Worm (Caenorhabditis elegans): ENCODE measurements around the gene dhs-26.

dhs-26 gene

ce11 chrX:3385362-3385761, 23.1 kb upstream of the dhs-26 start, which contains the start of gene acp-1:
acp-1 (minus strand) TSS chrX:3385462.
- TF ChIP-seq unc-62 (GFP tag; optimal IDR thresholded peaks at IDR 0.05 in 1 of 2) (peak in 1 of 2 experiments; percentile 43), unc-62 (tag; optimal IDR thresholded peaks at IDR 0.05) (no peak), mxl-2 (GFP tag; conservative IDR thresholded peaks at IDR 0.05) (no peak)

- TF ChIP-seq lim-7 (GFP tag; IDR thresholded peaks at IDR 0.05) (no peak), spr-1 (tag; optimal IDR thresholded peaks at IDR 0.05) (no peak), dve-1 (tag; optimal IDR thresholded peaks at IDR 0.05; ENCODE audit: insufficient read depth) (no peak), T20F7.1 (GFP tag; optimal IDR thresholded peaks at IDR 0.05) (no peak)
These were observed 17.9 kb upstream of the dhs-26 start, which contains the start of gene ZK563.7 for ce11 chrX:3380167-3380566. ZK563.7 (plus strand) TSS chrX:3380467.

DNA sequence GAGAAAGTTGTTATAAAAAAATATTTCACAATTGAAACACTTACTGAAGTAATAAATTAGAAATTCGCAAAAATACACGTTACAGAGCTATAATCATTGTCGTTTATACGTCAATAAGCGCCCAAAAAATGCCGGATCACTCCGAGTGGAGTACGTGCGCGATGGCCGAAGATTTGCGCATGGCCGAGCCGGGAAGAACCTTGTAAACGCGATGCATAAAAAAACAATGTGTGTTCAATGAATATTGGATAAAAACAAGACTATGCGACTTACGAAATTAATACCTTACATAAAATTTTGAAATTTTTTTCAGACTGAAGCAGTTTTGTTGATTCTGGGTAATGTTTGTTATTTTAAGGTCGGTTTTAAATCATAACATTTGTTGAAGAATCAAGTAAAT, 16.8 kb upstream of the dhs-26 start, which contains the start of gene sorf-1:
TSS of gene sorf-1 (minus strand) at position 135 of the 400 bp plus-strand sequence.
- no peak for TF ChIP-seq T26A8.4 (GFP tag; IDR thresholded peaks at IDR 0.05)
- no peak for TF ChIP-seq zip-11 (GFP tag; IDR thresholded peaks at IDR 0.05)
- peak; percentile 41 for TF ChIP-seq dpl-1 (GFP tag; optimal IDR thresholded peaks at IDR 0.05)
- TF ChIP-seq ztf-7 (tag; optimal IDR thresholded peaks at IDR 0.05) = no peak
- no peak for TF ChIP-seq nhr-76 (tag; optimal IDR thresholded peaks at IDR 0.05)
- TF ChIP-seq F44E2.7 (GFP tag; IDR thresholded peaks at IDR 0.05) = no peak
- peak; percentile 39 for TF ChIP-seq hlh-30 (tag; optimal IDR thresholded peaks at IDR 0.05; ENCODE audit: insufficient read depth)
- no peak for TF ChIP-seq daf-12 (tag; optimal IDR thresholded peaks at IDR 0.05)
- peak; percentile 14 for TF ChIP-seq rbr-2 (tag; optimal IDR thresholded peaks at IDR 0.05)
- TF ChIP-seq unc-130 (GFP tag; optimal IDR thresholded peaks at IDR 0.05) = peak; percentile 9
- TF ChIP-seq mes-2 (tag; optimal IDR thresholded peaks at IDR 0.05; ENCODE audit: poor library complexity, severe bottlenecking) = peak; percentile 95
- TF ChIP-seq dmd-6 (GFP tag; IDR thresholded peaks at IDR 0.05) = peak; percentile 38
- TF ChIP-seq ceh-20 (GFP tag; IDR thresholded peaks at IDR 0.05) = no peak
- no peak for TF ChIP-seq unc-62 (GFP tag; optimal IDR thresholded peaks at IDR 0.05 in 1 of 2)
- TF ChIP-seq unc-62 (tag; optimal IDR thresholded peaks at IDR 0.05) = no peak
- TF ChIP-seq zag-1 (tag; optimal IDR thresholded peaks at IDR 0.05) = no peak
- TF ChIP-seq hmg-1.1 (GFP tag; IDR thresholded peaks at IDR 0.05) = no peak
- TF ChIP-seq egl-27 (tag; optimal IDR thresholded peaks at IDR 0.05) = no peak
- peak; percentile 12 for TF ChIP-seq fkh-10 (GFP tag; optimal IDR thresholded peaks at IDR 0.05)
- no peak for TF ChIP-seq ama-1 (optimal IDR thresholded peaks at IDR 0.05)
- no peak for TF ChIP-seq lin-13 (GFP tag; optimal IDR thresholded peaks at IDR 0.05)
- peak; percentile 46 for TF ChIP-seq mep-1 (tag; optimal IDR thresholded peaks at IDR 0.05)
- TF ChIP-seq lin-15B (tag; optimal IDR thresholded peaks at IDR 0.05) = no peak
- TF ChIP-seq Y75B8A.6 (GFP tag; IDR thresholded peaks at IDR 0.05) = no peak
- no peak for TF ChIP-seq F26F4.8 (GFP tag; conservative IDR thresholded peaks at IDR 0.05)
- TF ChIP-seq aha-1 (tag) = peak; percentile 85
- peak in 1 of 2 experiments; percentile 75 for TF ChIP-seq hif-1 (tag; optimal IDR thresholded peaks at IDR 0.05)
- TF ChIP-seq pha-4 (GFP tag; IDR thresholded peaks at IDR 0.05) = no peak
- no peak for TF ChIP-seq pha-4 (tag; optimal IDR thresholded peaks at IDR 0.05)
- no peak for TF ChIP-seq madf-5 (GFP tag; IDR thresholded peaks at IDR 0.05)
- TF ChIP-seq madf-9 (GFP tag; conservative IDR thresholded peaks at IDR 0.05) = no peak

DNA sequence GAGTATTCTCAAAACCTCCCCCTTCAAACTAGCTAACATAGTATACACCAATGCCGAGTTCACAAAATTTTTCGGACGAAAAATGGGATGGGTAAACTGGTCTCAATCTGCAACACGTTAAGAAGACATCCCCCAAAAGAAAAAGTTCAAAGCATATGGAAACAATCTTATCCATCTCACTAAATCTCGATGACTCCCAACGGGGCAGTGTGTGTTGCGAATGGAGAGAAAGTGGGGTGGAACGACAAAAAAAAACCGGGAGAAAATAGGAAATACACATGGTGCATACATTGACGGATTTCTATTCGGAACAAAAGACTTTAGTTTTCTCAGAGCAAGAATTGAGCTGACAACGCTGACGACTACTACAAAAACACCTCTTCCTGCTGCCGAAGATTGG, 13.0 kb upstream of the dhs-26 start:
- TF ChIP-seq unc-62 (GFP tag; optimal IDR thresholded peaks at IDR 0.05 in 1 of 2) = no peak
- TF ChIP-seq unc-62 (tag; optimal IDR thresholded peaks at IDR 0.05) = no peak
- peak; percentile 55 for TF ChIP-seq aha-1 (tag)

Data from whole organism, L4 larva.